Worm (Caenorhabditis elegans): Measurements from ENCODE around the gene C39B5.10.
"Not testable (repeated sequence)": the region's sequence is repeated elsewhere in the genome, so short reads cannot be mapped to it uniquely, and the experiment has no call there.

C39B5.10 gene

DNA sequence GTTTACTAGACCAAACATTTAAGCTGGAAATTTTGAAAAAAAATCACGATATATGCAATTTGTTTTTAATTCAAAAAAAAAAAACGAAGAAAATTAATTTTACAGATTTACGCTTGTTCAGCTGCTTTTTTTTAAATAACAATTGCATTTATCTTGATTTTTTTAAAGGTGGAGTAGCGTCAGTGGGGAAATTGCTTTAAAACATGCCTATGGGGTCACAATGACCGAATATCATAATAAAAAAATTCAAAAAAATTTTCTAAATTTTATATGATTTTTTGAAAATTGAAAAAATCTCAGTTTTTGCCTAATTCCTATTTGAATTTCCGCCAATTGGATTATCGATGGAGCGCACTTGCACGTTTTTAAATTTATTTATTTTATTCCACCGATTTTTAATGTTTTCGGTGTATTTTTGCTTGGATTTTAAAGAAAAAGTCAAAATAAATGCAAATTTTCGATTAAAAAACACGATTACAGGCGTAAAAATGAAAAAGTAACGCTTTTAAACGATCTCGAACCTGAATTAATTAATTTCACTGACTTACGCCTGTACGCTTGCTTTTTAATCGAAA lies 31.7 kb upstream of the C39B5.10 start:
- TF ChIP-seq efl-1 (optimal IDR thresholded peaks at IDR 0.05): peak in 1 of 2 experiments; percentile 50
- peak; percentile 32 to 93 for TF ChIP-seq efl-1 (GFP tag; optimal IDR thresholded peaks at IDR 0.05 in 1 of 2)
- TF ChIP-seq dpl-1 (GFP tag; optimal IDR thresholded peaks at IDR 0.05): peak in 1 of 3 experiments; percentile 3

DNA sequence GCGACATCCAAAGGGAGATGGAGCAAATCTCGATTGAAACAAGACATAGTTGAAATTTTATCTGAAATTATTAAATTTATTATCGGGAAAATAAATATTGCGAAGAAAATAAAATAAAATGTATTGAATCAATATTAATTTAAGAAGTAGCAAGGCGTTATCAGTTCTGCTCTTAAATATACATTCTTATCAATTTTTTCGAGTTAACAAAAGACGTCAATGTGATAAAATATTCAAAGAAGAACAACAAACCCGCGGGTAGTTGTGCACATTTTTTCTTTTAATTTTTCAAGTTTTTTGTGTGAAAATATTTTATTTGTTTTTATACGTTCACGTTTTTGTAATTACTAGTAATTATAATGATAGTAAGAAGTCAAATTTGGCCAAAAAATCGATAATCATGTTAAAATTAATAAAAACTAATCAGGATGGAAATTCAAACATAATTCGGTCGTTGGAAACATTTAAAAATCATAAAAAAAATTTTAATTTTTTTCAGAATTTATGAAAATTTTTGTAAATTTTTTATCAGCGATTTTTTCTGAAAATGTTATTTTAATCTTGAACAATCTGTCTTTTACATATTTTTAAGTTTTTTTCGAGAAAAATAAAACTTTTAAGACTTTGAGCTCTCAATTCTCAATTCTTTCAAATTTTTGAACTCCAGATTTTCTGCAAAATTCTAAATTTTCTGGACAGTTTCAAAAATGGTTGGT lies 26.7 kb upstream of the C39B5.10 start, which contains the start of gene fbxa-9:
Gene fbxa-9, plus strand, starts transcription at position 666 of the 716 bp plus-strand sequence.
- TF ChIP-seq C34B4.2 (tag; optimal IDR thresholded peaks at IDR 0.05): no peak
- TF ChIP-seq pqm-1 (tag; optimal IDR thresholded peaks at IDR 0.05): peak; percentile 16
- peak; percentile 76 for TF ChIP-seq elt-2 (tag; optimal IDR thresholded peaks at IDR 0.05)
- TF ChIP-seq zip-4 (GFP tag; optimal IDR thresholded peaks at IDR 0.05): no peak

DNA sequence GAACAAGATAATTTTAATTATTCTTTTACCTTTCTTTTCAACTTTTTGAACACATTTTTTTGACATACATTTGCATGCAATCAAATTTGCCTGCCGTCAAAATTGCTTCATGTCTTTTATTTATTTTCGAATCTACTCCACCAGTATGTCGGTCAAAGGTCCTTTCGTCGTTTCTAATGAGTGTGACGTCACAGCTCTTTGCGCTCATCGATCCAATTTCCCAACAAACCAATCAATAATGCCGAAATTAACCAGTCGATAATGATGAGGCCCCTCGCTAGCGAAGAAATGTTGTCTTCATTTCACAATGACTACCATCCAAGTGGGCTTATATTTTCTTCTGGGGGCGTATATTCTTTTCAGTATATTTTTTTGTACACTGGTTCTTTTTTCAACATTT lies 23.5 kb upstream of the C39B5.10 start, which contains the start of gene Y54F10BM.6:
Gene Y54F10BM.6, plus strand, starts transcription at position 301 of the 400 bp plus-strand sequence.
- TF ChIP-seq elt-2 (tag; optimal IDR thresholded peaks at IDR 0.05) (no peak), egl-13 (tag; optimal IDR thresholded peaks at IDR 0.05) (no peak), efl-1 (optimal IDR thresholded peaks at IDR 0.05) (no peak), efl-1 (GFP tag; optimal IDR thresholded peaks at IDR 0.05 in 1 of 2) (peak in 1 of 2 experiments; percentile 72)

DNA sequence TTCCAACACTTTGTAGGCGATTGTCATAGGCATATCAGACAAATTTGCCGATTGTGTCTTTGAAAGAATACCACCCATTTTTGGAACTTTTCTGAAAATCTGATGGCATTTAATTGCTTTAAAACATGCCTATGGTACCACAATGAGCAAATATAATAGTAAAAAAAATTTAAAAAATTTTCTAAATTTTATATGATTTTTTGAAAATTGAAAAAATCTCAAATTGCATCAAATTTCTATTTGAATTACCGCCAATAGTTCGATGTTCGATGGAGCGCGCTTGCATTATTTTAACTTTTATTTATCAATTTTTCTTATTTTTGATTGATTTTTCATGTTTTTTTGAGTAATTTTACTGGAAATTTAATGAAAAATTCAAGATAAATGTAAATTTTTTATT lies 21.9 kb upstream of the C39B5.10 start, which contains the start of gene fbxa-42:
Gene fbxa-42, minus strand, starts transcription at position 101 of the 400 bp plus-strand sequence.
- not testable (repeated sequence) for TF ChIP-seq unc-86 (tag; optimal IDR thresholded peaks at IDR 0.05); nhr-28 (tag; optimal IDR thresholded peaks at IDR 0.05); sup-37 (GFP tag; optimal IDR thresholded peaks at IDR 0.05)

DNA sequence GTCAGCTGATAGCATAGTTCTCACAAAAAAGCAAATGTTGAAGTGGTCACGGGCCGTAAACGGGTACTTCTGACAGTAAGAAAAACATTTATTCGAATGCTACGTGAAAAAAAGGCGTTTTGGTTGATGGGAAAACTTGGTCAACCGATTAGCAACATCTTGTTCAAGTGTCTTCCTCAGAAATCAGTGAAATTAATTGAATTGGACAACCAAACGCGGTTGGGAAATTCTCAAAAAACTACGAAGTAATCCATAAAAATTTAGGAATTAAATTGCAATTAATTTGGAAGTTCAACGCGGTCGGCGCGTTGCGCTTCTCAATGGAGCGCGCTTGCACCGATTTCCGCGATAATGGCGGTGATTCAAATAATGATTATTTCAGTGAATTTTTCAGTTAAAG lies 19.9 kb upstream of the C39B5.10 start:
- TF ChIP-seq snu-23 (GFP tag; optimal IDR thresholded peaks at IDR 0.05): no peak
- no peak for TF ChIP-seq efl-1 (optimal IDR thresholded peaks at IDR 0.05)
- peak in 1 of 2 experiments; percentile 92 for TF ChIP-seq efl-1 (GFP tag; optimal IDR thresholded peaks at IDR 0.05 in 1 of 2)

DNA sequence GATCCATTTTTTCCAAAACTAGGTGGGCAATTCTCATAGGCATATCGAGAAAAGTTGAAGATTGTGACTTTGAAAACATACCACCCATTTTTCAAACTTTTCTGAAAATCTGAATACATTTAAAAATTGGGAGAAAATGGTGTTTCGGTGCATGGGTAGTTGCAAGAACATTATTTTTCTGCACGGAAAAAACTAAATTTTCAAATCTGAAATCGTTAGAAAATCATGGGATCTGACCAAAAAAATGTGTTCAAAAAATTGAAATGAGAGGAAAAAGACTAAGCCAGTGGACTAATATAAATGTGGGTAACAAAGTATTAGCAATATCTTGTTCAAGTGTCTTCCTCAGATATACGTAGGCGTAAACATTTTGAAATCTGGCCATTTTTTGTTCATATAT lies 19.4 kb upstream of the C39B5.10 start, which contains the start of gene fbxa-43:
Gene fbxa-43, minus strand, starts transcription at position 101 of the 400 bp plus-strand sequence.
- TF ChIP-seq efl-1 (optimal IDR thresholded peaks at IDR 0.05) (no peak), efl-1 (GFP tag; optimal IDR thresholded peaks at IDR 0.05 in 1 of 2) (peak in 1 of 2 experiments; percentile 52), pag-3 (tag; optimal IDR thresholded peaks at IDR 0.05; ENCODE audit: borderline replicate concordance, insufficient read depth) (no peak), nhr-90 (tag; optimal IDR thresholded peaks at IDR 0.05; ENCODE audit: poor library complexity) (no peak)

DNA sequence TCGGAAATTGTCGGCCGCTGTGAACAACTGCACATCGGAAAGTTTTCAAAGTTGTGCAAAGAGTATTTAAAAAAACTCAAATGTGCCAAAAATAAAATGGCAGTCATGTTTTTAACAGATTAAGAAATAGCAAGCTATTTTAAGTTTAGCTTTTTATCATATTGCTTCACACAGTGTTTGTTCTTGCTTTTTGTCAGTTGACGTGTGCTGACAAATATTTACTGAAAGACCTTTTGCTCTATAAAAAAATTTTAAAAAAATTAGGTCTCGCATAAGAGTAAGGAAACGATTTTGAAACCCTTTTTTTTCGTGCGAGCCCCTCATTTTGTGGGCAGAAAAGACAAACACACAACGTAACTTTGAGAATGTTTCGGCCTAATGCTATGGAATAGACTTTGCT lies 16.1 kb upstream of the C39B5.10 start, which contains the start of gene fbxa-71:
Gene fbxa-71, plus strand, starts transcription at position 301 of the 400 bp plus-strand sequence.
- TF ChIP-seq lin-15B (tag; optimal IDR thresholded peaks at IDR 0.05) (no peak), ceh-88 (GFP tag; IDR thresholded peaks at IDR 0.05) (no peak), mef-2 (tag; optimal IDR thresholded peaks at IDR 0.05) (no peak), zip-4 (GFP tag; optimal IDR thresholded peaks at IDR 0.05) (no peak), nhr-19 (GFP tag; conservative IDR thresholded peaks at IDR 0.05) (no peak), nhr-77 (tag; optimal IDR thresholded peaks at IDR 0.05) (no peak), nhr-71 (tag; optimal IDR thresholded peaks at IDR 0.05) (no peak)

DNA sequence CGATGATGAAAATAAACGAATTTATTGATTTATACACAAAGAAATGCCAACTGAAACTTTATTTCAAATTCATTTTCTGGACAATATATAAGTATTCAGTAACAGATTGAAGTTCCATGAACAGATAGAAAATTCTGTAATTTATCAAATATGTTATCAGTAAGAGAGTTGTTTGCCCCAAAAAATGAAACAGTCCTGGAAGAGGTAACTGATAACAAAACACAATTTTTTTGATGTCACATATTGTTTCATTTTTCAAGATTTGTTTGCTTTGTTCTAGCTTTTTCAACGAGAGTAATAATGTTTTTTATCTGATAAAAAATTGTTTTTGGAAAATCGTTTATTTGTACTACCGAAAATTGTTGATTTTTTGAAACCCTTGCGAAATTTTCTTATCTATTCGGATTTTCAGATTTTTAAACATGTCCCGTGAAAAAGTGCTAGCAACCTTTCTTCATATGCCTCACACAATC lies 13.6 kb upstream of the C39B5.10 start, which contains the start of gene fbxa-73:
Gene fbxa-73, plus strand, starts transcription at position 423 of the 473 bp plus-strand sequence.
- TF ChIP-seq zag-1 (tag; optimal IDR thresholded peaks at IDR 0.05): no peak
- TF ChIP-seq elt-2 (tag; optimal IDR thresholded peaks at IDR 0.05): peak; percentile 71
- no peak for TF ChIP-seq vab-15 (tag; optimal IDR thresholded peaks at IDR 0.05)
- TF ChIP-seq pag-3 (tag; optimal IDR thresholded peaks at IDR 0.05; ENCODE audit: borderline replicate concordance, insufficient read depth): no peak
- peak; percentile 62 for TF ChIP-seq pqm-1 (tag; optimal IDR thresholded peaks at IDR 0.05)
- TF ChIP-seq nhr-47 (tag; optimal IDR thresholded peaks at IDR 0.05): no peak
- TF ChIP-seq efl-3 (GFP tag; optimal IDR thresholded peaks at IDR 0.05): no peak
- no peak for TF ChIP-seq sup-37 (GFP tag; optimal IDR thresholded peaks at IDR 0.05)
- no peak for TF ChIP-seq unc-130 (tag; optimal IDR thresholded peaks at IDR 0.05)
- TF ChIP-seq C04F5.9 (tag; optimal IDR thresholded peaks at IDR 0.05): no peak
- no peak for TF ChIP-seq sox-4 (tag; optimal IDR thresholded peaks at IDR 0.05)
